Fruit fly (Drosophila melanogaster) whole organism, pupa: ENCODE measurements around the gene Tom70.

Experiments used
- CG13204 ChIP-seq: fragments of 200-800 bp; sonication (Bioruptor generic); optimal IDR thresholded peaks from 2 replicates; lab custom pipeline; 2018; ENCODE audit warnings: missing biosample characterization, mild to moderate bottlenecking, missing genetic modification characterization, moderate library complexity
- CG15710 ChIP-seq: fragments of 200-800 bp; sonication (Bioruptor generic); optimal IDR thresholded peaks from 2 replicates; lab custom pipeline; 2018; ENCODE audit warnings: missing biosample characterization, mild to moderate bottlenecking, missing genetic modification characterization, moderate library complexity
- CG17806 ChIP-seq: fragments of 200-800 bp; sonication (Bioruptor generic); optimal IDR thresholded peaks from 2 replicates; lab custom pipeline; 2018; ENCODE audit warnings: missing biosample characterization, mild to moderate bottlenecking, missing genetic modification characterization, moderate library complexity
- CG34367 ChIP-seq: fragments of 200-800 bp; sonication (Bioruptor generic); optimal IDR thresholded peaks from 2 replicates; lab custom pipeline; 2018; ENCODE audit warnings: missing biosample characterization, mild to moderate bottlenecking, missing genetic modification characterization
- CG8159 ChIP-seq: fragments of 200-800 bp; sonication (Bioruptor generic); optimal IDR thresholded peaks from 3 replicates; lab custom pipeline; 2018; ENCODE audit warnings: missing biosample characterization, mild to moderate bottlenecking, missing genetic modification characterization, moderate library complexity
- CG8301 ChIP-seq: fragments of 200-800 bp; sonication (Bioruptor generic); optimal IDR thresholded peaks from 2 replicates; lab custom pipeline; 2018; ENCODE audit warnings: missing biosample characterization, mild to moderate bottlenecking, missing genetic modification characterization
- CG9948 ChIP-seq: fragments of 200-800 bp; sonication (Bioruptor generic); optimal IDR thresholded peaks from 2 replicates; lab custom pipeline; 2018; ENCODE audit warnings: missing biosample characterization, mild to moderate bottlenecking, missing genetic modification characterization, moderate library complexity
- Ets98B ChIP-seq: fragments of 200-800 bp; sonication (Bioruptor generic); IDR thresholded peaks from 2 replicates; pipeline ENCODE4 v1.3.6; 2022; ENCODE audit warnings: missing biosample characterization, missing genetic modification characterization
- Pif1A ChIP-seq: fragments of 200-800 bp; sonication (Bioruptor generic); optimal IDR thresholded peaks from 3 replicates; lab custom pipeline; 2016; ENCODE audit warnings: missing biosample characterization, missing genetic modification characterization
- Pif1B ChIP-seq: fragments of 200-800 bp; sonication (Bioruptor generic); optimal IDR thresholded peaks from 3 replicates; lab custom pipeline; 2016; ENCODE audit warnings: missing biosample characterization, missing genetic modification characterization

DNA sequence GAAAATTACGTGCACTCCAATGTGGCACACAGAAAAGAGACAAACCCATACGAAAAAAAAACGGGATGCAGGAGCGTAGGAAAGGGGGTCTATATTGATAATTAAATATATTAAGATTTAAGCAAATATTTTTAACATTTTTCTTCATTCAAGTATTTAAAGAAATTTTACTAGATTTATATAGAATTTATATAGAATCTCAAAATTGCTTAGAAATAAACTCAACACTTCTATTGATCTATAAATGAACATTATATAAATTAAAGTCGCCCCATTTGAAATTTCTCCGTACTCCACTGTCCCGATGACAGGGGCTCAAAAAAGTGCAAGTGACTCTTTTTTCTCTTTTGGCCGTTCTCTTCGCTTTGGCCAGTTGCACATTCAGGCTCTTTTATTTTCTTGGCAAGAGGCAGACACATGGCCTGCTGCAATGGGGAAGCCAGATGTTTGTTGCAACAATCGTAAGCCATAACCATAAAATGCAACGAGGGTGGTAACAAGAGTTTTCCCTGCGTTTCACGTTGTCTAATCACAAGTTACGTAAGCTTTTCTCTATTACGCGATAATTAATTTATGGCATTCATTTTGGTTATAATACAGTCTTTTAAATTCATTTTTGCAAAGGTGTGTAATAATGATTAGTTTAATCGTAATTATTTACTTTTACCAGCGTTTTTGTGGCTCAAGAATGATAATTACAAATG, 27.5 kb upstream of the Tom70 start:
- TF ChIP-seq CG13204 (GFP tag; lab: Kevin White, UChicago) (no peak), Pif1B (GFP tag; lab: Kevin White, UChicago) (peak; percentile 91), CG8301 (peak; percentile 97), CG15710 (tag; lab: Kevin White, UChicago) (peak; percentile 94), CG34367 (tag; lab: Kevin White, UChicago) (peak; percentile 84), Ets98B (peak; percentile 90), CG17806 (tag; lab: Kevin White, UChicago) (peak; percentile 94), CG8159 (peak; percentile 95), Pif1A (GFP tag; lab: Kevin White, UChicago) (peak; percentile 89), CG9948 (tag; lab: Kevin White, UChicago) (peak; percentile 95)
